Worm (Caenorhabditis elegans) whole organism, mixed stage, embryonic: ENCODE data around the gene fbxc-26.

Experiments used
- M03D4.4 ChIP-seq: sonication (generic microtip); optimal IDR thresholded peaks from 2 replicates; lab custom pipeline; 2017; ENCODE audit warnings: mild to moderate bottlenecking, missing genetic modification characterization, missing compliant biosample characterization
- bed-3 ChIP-seq: fragments of 200-800 bp; sonication (Bioruptor generic); optimal IDR thresholded peaks from 3 replicates; lab custom pipeline; 2018; ENCODE audit warnings: mild to moderate bottlenecking, missing genetic modification characterization, moderate library complexity, missing compliant biosample characterization
- blmp-1 ChIP-seq: fragments of 150-350 bp; optimal IDR thresholded peaks from 2 replicates; lab custom pipeline; 2014; ENCODE audit warnings: missing biosample characterization, missing genetic modification characterization
- ceh-39 ChIP-seq: fragments of 150-350 bp; optimal IDR thresholded peaks from 2 replicates; lab custom pipeline; 2014; ENCODE audit warnings: missing biosample characterization, missing genetic modification characterization
- ceh-43 ChIP-seq: fragments of 200-800 bp; sonication (Bioruptor generic); optimal IDR thresholded peaks from 2 replicates; lab custom pipeline; 2018; ENCODE audit warnings: mild to moderate bottlenecking, missing genetic modification characterization, moderate library complexity, missing compliant biosample characterization
- ceh-83 ChIP-seq: fragments of 200-800 bp; sonication (Bioruptor generic); optimal IDR thresholded peaks from 2 replicates; lab custom pipeline; 2018; ENCODE audit warnings: mild to moderate bottlenecking, missing genetic modification characterization, missing compliant biosample characterization
- ces-1 ChIP-seq: fragments of 150-350 bp; optimal IDR thresholded peaks from 2 replicates; lab custom pipeline; 2014; ENCODE audit warnings: missing biosample characterization, missing genetic modification reagents, missing genetic modification characterization
- cnd-1 ChIP-seq: fragments of 200-800 bp; sonication (Bioruptor generic); optimal IDR thresholded peaks from 2 replicates; lab custom pipeline; 2018; ENCODE audit warnings: mild to moderate bottlenecking, missing genetic modification characterization, missing compliant biosample characterization
- drap-1 ChIP-seq: fragments of 200-800 bp; sonication (Bioruptor generic); optimal IDR thresholded peaks from 3 replicates; lab custom pipeline; 2018; ENCODE audit warnings: mild to moderate bottlenecking, missing genetic modification characterization, missing compliant biosample characterization
- elt-1 ChIP-seq: sonication (generic microtip); optimal IDR thresholded peaks from 2 replicates; lab custom pipeline; 2017; ENCODE audit warnings: missing genetic modification characterization, mild to moderate bottlenecking, missing compliant biosample characterization, antibody characterized with exemption, moderate library complexity, borderline replicate concordance; ENCODE audit not compliant: insufficient read depth
- elt-3 ChIP-seq: fragments of 150-350 bp; optimal IDR thresholded peaks from 2 replicates; lab custom pipeline; 2014; ENCODE audit warnings: missing biosample characterization, missing genetic modification characterization
- flh-1 ChIP-seq: fragments of 200-800 bp; sonication (Bioruptor generic); optimal IDR thresholded peaks from 2 replicates; lab custom pipeline; 2018; ENCODE audit warnings: mild to moderate bottlenecking, missing genetic modification characterization, moderate library complexity, missing compliant biosample characterization
- ham-2 ChIP-seq: fragments of 200-800 bp; sonication (Bioruptor generic); optimal IDR thresholded peaks from 2 replicates; lab custom pipeline; 2018; ENCODE audit warnings: mild to moderate bottlenecking, missing genetic modification characterization, missing compliant biosample characterization
- hlh-1 ChIP-seq: fragments of 150-350 bp; optimal IDR thresholded peaks from 2 replicates; lab custom pipeline; 2014; ENCODE audit warnings: missing biosample characterization, missing genetic modification reagents, missing genetic modification characterization
- lin-13 ChIP-seq: fragments of 150-350 bp; optimal IDR thresholded peaks from 2 replicates; lab custom pipeline; 2014; ENCODE audit warnings: missing biosample characterization, missing genetic modification characterization
- lin-32 ChIP-seq: fragments of 200-800 bp; sonication (Bioruptor generic); optimal IDR thresholded peaks from 2 replicates; lab custom pipeline; 2018; ENCODE audit warnings: mild to moderate bottlenecking, missing genetic modification characterization, missing compliant biosample characterization
- lsy-2 ChIP-seq: fragments of 150-350 bp; optimal IDR thresholded peaks from 2 replicates; lab custom pipeline; 2014; ENCODE audit warnings: missing biosample characterization, missing genetic modification characterization
- mab-5 ChIP-seq: fragments of 150-350 bp; optimal IDR thresholded peaks from 2 replicates; lab custom pipeline; 2014; ENCODE audit warnings: missing biosample characterization, missing genetic modification characterization
- mep-1 ChIP-seq: fragments of 150-350 bp; optimal IDR thresholded peaks from 2 replicates; lab custom pipeline; 2017; ENCODE audit warnings: missing biosample characterization, missing genetic modification reagents, missing genetic modification characterization, inconsistent platforms
- mls-2 ChIP-seq: sonication (generic microtip); optimal IDR thresholded peaks from 2 replicates; lab custom pipeline; 2016; ENCODE audit warnings: mild to moderate bottlenecking, missing genetic modification characterization, moderate library complexity, missing compliant biosample characterization
- nhr-2 ChIP-seq: fragments of 150-350 bp; optimal IDR thresholded peaks from 2 replicates; lab custom pipeline; 2014; ENCODE audit warnings: missing biosample characterization, missing genetic modification characterization
- nhr-237 ChIP-seq: fragments of 150-350 bp; optimal IDR thresholded peaks from 2 replicates; lab custom pipeline; 2014; ENCODE audit warnings: missing biosample characterization, missing genetic modification characterization
- nhr-28 ChIP-seq: fragments of 150-350 bp; optimal IDR thresholded peaks from 2 replicates; lab custom pipeline; 2014; ENCODE audit warnings: missing biosample characterization, missing genetic modification characterization
- nhr-76 ChIP-seq: sonication (generic microtip); optimal IDR thresholded peaks from 2 replicates; lab custom pipeline; 2017; ENCODE audit warnings: missing biosample characterization, missing genetic modification characterization
- pha-4 ChIP-seq: fragments of 150-350 bp; optimal IDR thresholded peaks from 2 replicates; lab custom pipeline; 2018; ENCODE audit warnings: missing biosample characterization, missing genetic modification reagents, missing genetic modification characterization
- sem-2 ChIP-seq: fragments of 200-800 bp; sonication (Bioruptor generic); optimal IDR thresholded peaks from 2 replicates; lab custom pipeline; 2018; ENCODE audit warnings: mild to moderate bottlenecking, missing genetic modification characterization, missing compliant biosample characterization
- snpc-4 ChIP-seq: fragments of 150-350 bp; optimal IDR thresholded peaks from 2 replicates; lab custom pipeline; 2014; ENCODE audit warnings: missing biosample characterization, missing genetic modification characterization
- tbx-8 ChIP-seq: fragments of 200-800 bp; sonication (Bioruptor generic); optimal IDR thresholded peaks from 2 replicates; lab custom pipeline; 2018; ENCODE audit warnings: mild to moderate bottlenecking, missing genetic modification characterization, moderate library complexity, missing compliant biosample characterization
- unc-120 ChIP-seq: sonication (generic microtip); optimal IDR thresholded peaks from 2 replicates; lab custom pipeline; 2017; ENCODE audit warnings: missing genetic modification characterization, missing compliant biosample characterization; ENCODE audit not compliant: poor library complexity, severe bottlenecking
- unc-39 ChIP-seq: fragments of 150-350 bp; optimal IDR thresholded peaks from 2 replicates; lab custom pipeline; 2014; ENCODE audit warnings: missing biosample characterization, missing genetic modification characterization
- unc-62 ChIP-seq: fragments of 150-350 bp; optimal IDR thresholded peaks from 2 replicates; lab custom pipeline; 2014; ENCODE audit warnings: missing biosample characterization, missing genetic modification reagents, missing genetic modification characterization
- zip-8 ChIP-seq: fragments of 150-350 bp; optimal IDR thresholded peaks from 2 replicates; lab custom pipeline; 2014; ENCODE audit warnings: missing biosample characterization, missing genetic modification characterization
- ztf-11 ChIP-seq: fragments of 150-350 bp; optimal IDR thresholded peaks from 2 replicates; lab custom pipeline; 2014; ENCODE audit warnings: missing biosample characterization, missing genetic modification characterization

The fbxc-26 gene

DNA sequence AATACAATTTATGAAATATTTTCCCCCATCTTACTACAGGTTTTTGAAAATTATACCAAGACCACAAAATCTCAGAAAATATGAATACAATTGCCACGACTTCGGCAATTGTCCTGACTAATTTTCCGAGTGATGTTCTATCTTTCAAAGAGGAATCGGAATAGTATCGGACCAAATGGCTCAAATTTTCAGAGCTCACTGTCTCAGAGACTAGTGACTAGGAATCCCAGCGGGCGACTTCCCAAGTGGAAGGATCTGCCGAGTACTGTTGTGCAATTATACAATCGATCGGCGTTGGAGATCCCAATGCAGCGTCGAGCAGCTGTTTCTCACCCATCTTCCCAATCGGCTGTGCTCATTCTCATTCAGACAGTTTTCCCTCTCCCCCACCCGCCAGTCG lies 31.3 kb upstream of the fbxc-26 start, which contains the start of gene F45C12.17:
TSS of gene F45C12.17 (plus strand) at position 377 of the 400 bp plus-strand sequence.
- no peak for TF ChIP-seq pha-4
- no peak for TF ChIP-seq bed-3
- TF ChIP-seq sem-2 (GFP tag; lab: Kevin White, UChicago) = no peak
- TF ChIP-seq M03D4.4 (tag; lab: Kevin White, UChicago) = no peak
- peak; percentile 12 for TF ChIP-seq ceh-39 (tag; lab: Kevin White, UChicago)
- TF ChIP-seq mep-1 = no peak
- TF ChIP-seq unc-120 = no peak
- no peak for TF ChIP-seq elt-3

DNA sequence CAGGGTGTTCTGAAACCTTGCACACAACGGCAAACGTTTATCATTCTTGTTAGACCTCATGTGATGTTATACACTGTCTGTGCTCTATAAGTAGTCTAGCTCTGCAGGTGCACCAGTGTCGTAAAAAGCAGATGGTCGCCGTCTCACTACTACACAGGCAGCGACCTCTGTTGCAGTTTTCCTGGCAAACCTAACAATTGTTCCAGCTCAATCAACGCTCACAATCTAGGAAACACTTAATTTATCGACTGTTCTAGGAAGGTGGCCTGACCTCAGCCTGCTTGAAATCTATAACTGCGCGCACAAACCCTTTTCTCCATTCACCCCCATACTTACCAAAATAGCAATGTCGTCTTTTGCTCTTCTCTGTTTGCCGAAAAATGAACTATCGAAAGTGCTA lies 29.9 kb upstream of the fbxc-26 start, which contains the start of gene fbxb-11:
TSS of gene fbxb-11 (plus strand) at position 301 of the 400 bp plus-strand sequence.
- TF ChIP-seq elt-1 (tag; lab: Kevin White, UChicago) (no peak), flh-1 (GFP tag; lab: Kevin White, UChicago) (no peak), lin-13 (no peak), lin-32 (GFP tag; lab: Kevin White, UChicago) (no peak), drap-1 (GFP tag; lab: Kevin White, UChicago) (no peak), ceh-83 (GFP tag; lab: Kevin White, UChicago) (no peak), elt-3 (no peak), unc-39 (no peak), M03D4.4 (tag; lab: Kevin White, UChicago) (no peak), pha-4 (no peak), nhr-76 (tag; lab: Kevin White, UChicago) (no peak), ceh-43 (no peak), bed-3 (no peak), nhr-28 (tag; lab: Kevin White, UChicago) (no peak), unc-120 (no peak)

ce11 chrII:1722394-1722793 lies 28.0 kb upstream of the fbxc-26 start, which contains the start of the genes fbxb-5 and btb-8:
Gene fbxb-5, minus strand, starts transcription at chrII:1722494.
Gene btb-8, plus strand, starts transcription at chrII:1722770.
- no peak for TF ChIP-seq hlh-1 (tag; lab: Kevin White, UChicago)
- no peak for TF ChIP-seq lsy-2 (tag; lab: Kevin White, UChicago)
- no peak for TF ChIP-seq ceh-39 (tag; lab: Kevin White, UChicago)

DNA sequence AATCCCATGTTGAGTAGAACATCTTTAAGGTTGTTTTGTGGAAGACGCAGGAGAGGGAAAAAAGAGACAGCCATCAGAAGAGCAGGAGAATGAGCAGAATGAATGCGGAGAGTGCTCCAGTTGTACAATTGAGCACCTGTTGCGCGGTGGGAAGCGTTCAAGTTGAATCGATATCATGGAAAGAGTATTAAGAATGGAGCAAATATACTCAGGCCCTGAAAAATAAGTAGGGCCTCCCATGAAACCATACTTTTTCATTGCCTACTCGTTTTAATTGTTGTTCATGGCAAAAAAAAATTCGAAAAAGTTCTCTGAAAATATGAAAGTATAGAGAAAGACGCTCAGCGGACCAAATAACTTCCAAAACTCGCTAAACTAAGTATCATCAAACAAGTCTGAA lies 24.7 kb upstream of the fbxc-26 start, which contains the start of gene fbxb-48:
TSS of gene fbxb-48 (minus strand) at position 101 of the 400 bp plus-strand sequence.
- TF ChIP-seq hlh-1 (tag; lab: Kevin White, UChicago) (peak; percentile 50), ces-1 (GFP tag; lab: Kevin White, UChicago) (no peak)

DNA sequence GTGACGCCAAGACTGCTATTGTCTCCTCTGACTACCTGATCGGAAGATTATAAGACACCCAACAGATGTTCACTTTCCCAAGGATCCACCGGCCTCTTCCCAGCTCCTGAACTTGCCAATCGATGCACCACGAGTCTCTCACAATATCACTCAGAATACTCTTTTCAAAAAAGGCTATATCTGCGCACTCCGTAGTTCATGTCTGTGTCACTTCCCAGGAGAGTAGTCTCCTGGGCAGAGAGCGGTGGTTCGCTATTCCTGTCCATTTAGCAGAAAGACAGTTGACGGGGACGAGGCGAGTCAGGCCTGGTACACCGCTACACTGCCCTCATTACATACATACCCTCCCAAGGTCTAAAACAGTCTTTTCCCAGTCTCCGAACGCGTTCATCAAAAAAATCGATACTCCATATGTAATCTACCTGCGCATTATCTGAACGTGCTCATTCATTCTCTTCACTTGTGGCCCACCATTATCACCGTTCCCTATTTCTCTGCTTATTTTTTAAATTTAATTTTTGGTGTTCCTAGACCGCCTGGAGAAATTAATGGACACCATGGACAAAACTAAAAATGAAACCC lies 20.4 kb upstream of the fbxc-26 start, which contains the start of gene btb-6:
TSS of gene btb-6 (plus strand) at position 532 of the 582 bp plus-strand sequence.
- no peak for TF ChIP-seq unc-120
- TF ChIP-seq ceh-39 (tag; lab: Kevin White, UChicago) = peak; percentile 9
- no peak for TF ChIP-seq ceh-43
- TF ChIP-seq tbx-8 (GFP tag; lab: Kevin White, UChicago) = no peak
- TF ChIP-seq ces-1 (GFP tag; lab: Kevin White, UChicago) = no peak
- no peak for TF ChIP-seq ztf-11
- no peak for TF ChIP-seq snpc-4 (tag; lab: Kevin White, UChicago)
- TF ChIP-seq cnd-1 (tag; lab: Kevin White, UChicago) = peak; percentile 4
- TF ChIP-seq elt-3 = no peak
- TF ChIP-seq nhr-237 (tag; lab: Kevin White, UChicago) = no peak
- TF ChIP-seq unc-39 = no peak
- TF ChIP-seq elt-1 (tag; lab: Kevin White, UChicago) = no peak
- TF ChIP-seq nhr-2 = peak; percentile 69
- no peak for TF ChIP-seq mls-2
- TF ChIP-seq flh-1 (GFP tag; lab: Kevin White, UChicago) = no peak
- no peak for TF ChIP-seq M03D4.4 (tag; lab: Kevin White, UChicago)
- TF ChIP-seq lin-32 (GFP tag; lab: Kevin White, UChicago) = no peak
- TF ChIP-seq ceh-83 (GFP tag; lab: Kevin White, UChicago) = no peak
- no peak for TF ChIP-seq unc-62 (GFP tag; lab: Kevin White, UChicago)
- TF ChIP-seq mab-5 (tag; lab: Kevin White, UChicago) = no peak
- no peak for TF ChIP-seq lin-13
- TF ChIP-seq nhr-28 (tag; lab: Kevin White, UChicago) = no peak
- TF ChIP-seq blmp-1 = no peak
- TF ChIP-seq hlh-1 (tag; lab: Kevin White, UChicago) = no peak
- TF ChIP-seq ham-2 = no peak
- no peak for TF ChIP-seq zip-8
- TF ChIP-seq lsy-2 (tag; lab: Kevin White, UChicago) = no peak
